Fruit fly (Drosophila melanogaster): ENCODE data around the gene salt.

The salt gene

DNA sequence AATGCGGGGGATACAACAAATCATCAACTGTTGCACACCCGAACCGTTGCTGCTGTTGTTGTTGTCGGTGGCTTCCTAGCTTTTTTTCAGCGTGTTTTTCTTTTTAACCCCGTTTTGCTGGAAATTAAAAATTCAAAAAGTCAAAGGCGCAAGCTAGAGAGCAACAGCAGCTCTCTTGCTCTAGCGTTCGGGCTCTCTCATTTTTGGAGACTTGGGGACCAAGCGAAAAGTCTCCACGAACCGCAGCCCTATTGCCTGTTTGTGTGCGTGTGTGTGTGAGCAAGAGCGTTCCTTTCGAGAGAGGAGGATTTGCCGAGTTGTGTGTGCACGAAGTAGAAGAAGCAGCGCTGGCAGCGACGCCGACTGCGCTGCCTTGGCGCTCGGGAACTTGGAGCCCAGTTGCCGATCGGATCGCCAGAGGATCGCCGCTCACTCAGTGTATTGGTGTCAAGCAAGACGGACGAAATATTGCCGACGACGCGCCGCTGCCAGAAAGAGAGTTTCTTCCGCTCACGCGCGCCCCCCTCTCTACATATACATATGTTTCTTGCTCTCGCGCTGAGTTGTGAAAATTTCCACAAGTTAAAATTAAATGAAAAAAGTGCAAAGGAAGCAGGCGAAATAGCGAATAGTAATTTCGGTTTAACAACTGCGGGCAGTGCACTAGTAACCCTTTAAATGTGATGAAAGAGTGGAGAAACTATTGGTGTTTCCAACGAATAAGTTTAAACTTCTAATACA lies 29.8 kb downstream of the salt start (continued):
- TF ChIP-seq tna (GFP tag; IDR thresholded peaks at IDR 0.05; ENCODE audit: partially characterized antibody), result 0 out of 2 replicates have a peak, but pooled peaks have one; percentile 11
- no peak for TF ChIP-seq sc (optimal IDR thresholded peaks at IDR 0.05)
- no peak for TF ChIP-seq sc (GFP tag; optimal IDR thresholded peaks at IDR 0.05)
- no peak for TF ChIP-seq Lpt (GFP tag; optimal IDR thresholded peaks at IDR 0.05)
- peak in 1 of 3 experiments; percentile 29 for TF ChIP-seq Stat92E (GFP tag; optimal IDR thresholded peaks at IDR 0.05)
- no peak for TF ChIP-seq CG13624 (GFP tag; optimal IDR thresholded peaks at IDR 0.05)
- peak; percentile 97 for TF ChIP-seq Deaf1 (tag; optimal IDR thresholded peaks at IDR 0.05)
- TF ChIP-seq B-H1 (GFP tag; IDR thresholded peaks at IDR 0.05), result no peak; the same call in 2 of the 3 replicates
- TF ChIP-seq cg (GFP tag; optimal IDR thresholded peaks at IDR 0.05), result peak; percentile 89
- no peak for TF ChIP-seq CG7963 (GFP tag; IDR thresholded peaks at IDR 0.05; ENCODE audit: partially characterized antibody)
- TF ChIP-seq sob (GFP tag; IDR thresholded peaks at IDR 0.05), result no peak
- no peak for TF ChIP-seq CG18011 (GFP tag; optimal IDR thresholded peaks at IDR 0.05)
- no peak for TF ChIP-seq Hr51 (GFP tag; optimal IDR thresholded peaks at IDR 0.05)
- no peak for TF ChIP-seq CG9876 (GFP tag; optimal IDR thresholded peaks at IDR 0.05)
- TF ChIP-seq Nf-YA (GFP tag; IDR thresholded peaks at IDR 0.05), result 0 out of 2 replicates have a peak, but pooled peaks have one; percentile 9
- TF ChIP-seq CrebB (tag; optimal IDR thresholded peaks at IDR 0.05), result no peak
- no peak for TF ChIP-seq slbo (GFP tag; IDR thresholded peaks at IDR 0.05)
- TF ChIP-seq stc (GFP tag; IDR thresholded peaks at IDR 0.05), result peak; percentile 9; the same call in 1 of the 2 replicates
- TF ChIP-seq C15 (GFP tag; IDR thresholded peaks at IDR 0.05), result no peak
- TF ChIP-seq prd (optimal IDR thresholded peaks at IDR 0.05), result no peak
- TF ChIP-seq prd (GFP tag; IDR thresholded peaks at IDR 0.05), result no peak
- TF ChIP-seq unpg (GFP tag; optimal IDR thresholded peaks at IDR 0.05), result no peak
- no peak for TF ChIP-seq Xbp1 (GFP tag; optimal IDR thresholded peaks at IDR 0.05)
- TF ChIP-seq ci (GFP tag; IDR thresholded peaks at IDR 0.05), result peak; percentile 70; the same call in 2 of the 3 replicates
- no peak for TF ChIP-seq CG11247 (GFP tag; IDR thresholded peaks at IDR 0.05)
- no peak for TF ChIP-seq CG6854 (GFP tag; optimal IDR thresholded peaks at IDR 0.05)
- no peak for TF ChIP-seq CG17361 (GFP tag; IDR thresholded peaks at IDR 0.05)
- no peak for TF ChIP-seq E2f1 (GFP tag; IDR thresholded peaks at IDR 0.05)
- no peak for TF ChIP-seq Mes4 (GFP tag; optimal IDR thresholded peaks at IDR 0.05)
- no peak for TF ChIP-seq CG33557 (GFP tag; optimal IDR thresholded peaks at IDR 0.05)
- TF ChIP-seq D19B (GFP tag; optimal IDR thresholded peaks at IDR 0.05), result no peak
- no peak for TF ChIP-seq Hand (GFP tag; optimal IDR thresholded peaks at IDR 0.05)
- no peak for TF ChIP-seq CG12299 (tag; optimal IDR thresholded peaks at IDR 0.05)
- no peak for TF ChIP-seq CG3281 (GFP tag; optimal IDR thresholded peaks at IDR 0.05)
- no peak for TF ChIP-seq Hmx (GFP tag; optimal IDR thresholded peaks at IDR 0.05)
- TF ChIP-seq CG6254 (GFP tag; optimal IDR thresholded peaks at IDR 0.05), result no peak
- TF ChIP-seq CG17186 (GFP tag; optimal IDR thresholded peaks at IDR 0.05), result no peak
- TF ChIP-seq CG17359 (tag; optimal IDR thresholded peaks at IDR 0.05), result no peak
- TF ChIP-seq CG16815 (GFP tag; optimal IDR thresholded peaks at IDR 0.05), result no peak
- no peak for TF ChIP-seq Hr3 (GFP tag; optimal IDR thresholded peaks at IDR 0.05)
- no peak for TF ChIP-seq CG3838 (GFP tag; optimal IDR thresholded peaks at IDR 0.05)
- peak; percentile 47; the same call in 1 of the 3 replicates for TF ChIP-seq sr (GFP tag; IDR thresholded peaks at IDR 0.05)
- no peak for TF ChIP-seq CG10431 (GFP tag; optimal IDR thresholded peaks at IDR 0.05)
- peak; percentile 39 for TF ChIP-seq gem (tag; optimal IDR thresholded peaks at IDR 0.05)
- no peak for TF ChIP-seq CG2202 (tag; optimal IDR thresholded peaks at IDR 0.05)
- TF ChIP-seq CG18599 (GFP tag; optimal IDR thresholded peaks at IDR 0.05), result peak; percentile 29
- no peak for TF ChIP-seq ERR (GFP tag; optimal IDR thresholded peaks at IDR 0.05)
- TF ChIP-seq CTCF (GFP tag; optimal IDR thresholded peaks at IDR 0.05), result no peak
- no peak for TF ChIP-seq HmgZ (tag; optimal IDR thresholded peaks at IDR 0.05)
- TF ChIP-seq CG14965 (GFP tag; optimal IDR thresholded peaks at IDR 0.05; ENCODE audit: borderline replicate concordance), result no peak

Data from whole organism, embryonic.